Fruit fly (Drosophila melanogaster) whole organism, embryonic: ENCODE measurements around the gene CG14535.

Experiments
- Antp ChIP-seq: fragments of 200-800 bp; sonication (Bioruptor generic); optimal IDR thresholded peaks from 3 replicates; lab custom pipeline; 2016; ENCODE audit warnings: missing biosample characterization, missing genetic modification characterization
- Atf-2 ChIP-seq: fragments of 200-800 bp; sonication (Bioruptor generic); optimal IDR thresholded peaks from 2 replicates; lab custom pipeline; 2016; ENCODE audit warnings: missing biosample characterization, missing genetic modification characterization
- CG10959 ChIP-seq: fragments of 200-800 bp; sonication (Bioruptor generic); IDR thresholded peaks from 2 replicates; pipeline ENCODE4 v1.3.6; 2022; ENCODE audit warnings: missing biosample characterization, missing genetic modification characterization
- CG11398 ChIP-seq: fragments of 200-800 bp; sonication (Bioruptor generic); optimal IDR thresholded peaks from 2 replicates; lab custom pipeline; 2016; ENCODE audit warnings: missing biosample characterization, missing genetic modification characterization
- CG11504 ChIP-seq: fragments of 200-800 bp; sonication (Bioruptor generic); optimal IDR thresholded peaks from 3 replicates; lab custom pipeline; 2019; ENCODE audit warnings: missing biosample characterization, mild to moderate bottlenecking, missing genetic modification characterization, moderate library complexity
- CG14014 ChIP-seq: fragments of 200-800 bp; sonication (Bioruptor generic); IDR thresholded peaks from 2 replicates; pipeline ENCODE4 v1.3.6; 2022; ENCODE audit warnings: missing biosample characterization, missing genetic modification characterization
- CG15073 ChIP-seq: fragments of 200-800 bp; sonication (Bioruptor generic); optimal IDR thresholded peaks from 2 replicates; lab custom pipeline; 2016; ENCODE audit warnings: missing biosample characterization, missing genetic modification characterization
- CG15479 ChIP-seq: fragments of 200-800 bp; sonication (Bioruptor generic); optimal IDR thresholded peaks from 3 replicates; lab custom pipeline; 2019; ENCODE audit warnings: missing biosample characterization, mild to moderate bottlenecking, missing genetic modification characterization, moderate library complexity
- CG16863 ChIP-seq: fragments of 200-800 bp; sonication (Bioruptor generic); optimal IDR thresholded peaks from 3 replicates; lab custom pipeline; 2016; ENCODE audit warnings: missing biosample characterization, missing genetic modification characterization
- CG18476 ChIP-seq: fragments of 200-800 bp; sonication (Bioruptor generic); optimal IDR thresholded peaks from 2 replicates; lab custom pipeline; 2016; ENCODE audit warnings: missing biosample characterization, mild to moderate bottlenecking, missing genetic modification characterization
- CG2129 ChIP-seq: fragments of 200-800 bp; sonication (Bioruptor generic); IDR thresholded peaks from 2 replicates; pipeline ENCODE4 v1.3.6; 2022; ENCODE audit warnings: missing biosample characterization, missing genetic modification characterization; ENCODE audit not compliant: partially characterized antibody
- CG2678 ChIP-seq: fragments of 200-800 bp; sonication (Bioruptor generic); optimal IDR thresholded peaks from 3 replicates; lab custom pipeline; 2019; ENCODE audit warnings: missing biosample characterization, mild to moderate bottlenecking, missing genetic modification characterization, moderate library complexity
- CG32532 ChIP-seq: fragments of 200-800 bp; sonication (Bioruptor generic); IDR thresholded peaks from 2 replicates; pipeline ENCODE4 v1.3.6; 2022; ENCODE audit warnings: missing biosample characterization, missing genetic modification characterization
- CG33557 ChIP-seq: fragments of 200-800 bp; sonication (Bioruptor generic); optimal IDR thresholded peaks from 2 replicates; lab custom pipeline; 2019; ENCODE audit warnings: missing biosample characterization, mild to moderate bottlenecking, missing genetic modification characterization, moderate library complexity
- CG43689 ChIP-seq: fragments of 200-800 bp; sonication (Bioruptor generic); IDR thresholded peaks from 2 replicates; pipeline ENCODE4 v1.3.6; 2022; ENCODE audit warnings: missing biosample characterization, missing genetic modification characterization
- CG4404 ChIP-seq: fragments of 200-800 bp; sonication (Bioruptor generic); IDR thresholded peaks from 2 replicates; pipeline ENCODE4 v1.3.6; 2022; ENCODE audit warnings: missing biosample characterization, missing genetic modification characterization
- CG7786 ChIP-seq: fragments of 200-800 bp; sonication (Bioruptor generic); optimal IDR thresholded peaks from 2 replicates; lab custom pipeline; 2016; ENCODE audit warnings: missing biosample characterization, missing genetic modification characterization
- CG7963 ChIP-seq: fragments of 200-800 bp; sonication (Bioruptor generic); IDR thresholded peaks from 3 replicates; pipeline ENCODE4 v1.3.6; 2022; ENCODE audit warnings: missing biosample characterization, missing genetic modification characterization; ENCODE audit not compliant: partially characterized antibody
- CHES-1-like ChIP-seq: fragments of 200-800 bp; sonication (Bioruptor generic); optimal IDR thresholded peaks from 2 replicates; lab custom pipeline; 2016; ENCODE audit warnings: missing biosample characterization, missing genetic modification characterization
- Dfd ChIP-seq, 2 experiments: fragments of >200 bp; optimal IDR thresholded peaks; 2 replicates each; lab custom pipeline; 2017; ENCODE audit warnings: missing biosample characterization in 2 of 2, missing genetic modification characterization in 2 of 2
- Dip3 ChIP-seq: fragments of 200-800 bp; sonication (Bioruptor generic); optimal IDR thresholded peaks from 3 replicates; lab custom pipeline; 2016; ENCODE audit warnings: missing biosample characterization, missing genetic modification characterization
- Fer2 ChIP-seq: fragments of 200-800 bp; sonication (Bioruptor generic); optimal IDR thresholded peaks from 2 replicates; lab custom pipeline; 2018; ENCODE audit warnings: missing biosample characterization, mild to moderate bottlenecking, missing genetic modification characterization, moderate library complexity
- Gug ChIP-seq: fragments of 200-800 bp; sonication (Bioruptor generic); IDR thresholded peaks from 4 replicates; pipeline ENCODE4 v1.3.6; 2022; ENCODE audit warnings: missing biosample characterization, missing genetic modification characterization
- HHEX ChIP-seq: fragments of 200-800 bp; sonication (Bioruptor generic); optimal IDR thresholded peaks from 3 replicates; lab custom pipeline; 2017; ENCODE audit warnings: missing biosample characterization, mild to moderate bottlenecking, missing genetic modification characterization, missing genetic modification reagents
- HLHmδ ChIP-seq: fragments of 200-800 bp; sonication (Bioruptor generic); optimal IDR thresholded peaks from 2 replicates; lab custom pipeline; 2018; ENCODE audit warnings: missing biosample characterization, mild to moderate bottlenecking, missing genetic modification characterization, moderate library complexity
- Max ChIP-seq: fragments of 200-800 bp; sonication (Bioruptor generic); optimal IDR thresholded peaks from 2 replicates; lab custom pipeline; 2016; ENCODE audit warnings: missing biosample characterization, mild to moderate bottlenecking, missing genetic modification characterization
- Optix ChIP-seq: fragments of 200-800 bp; sonication (Bioruptor generic); IDR thresholded peaks from 3 replicates; pipeline ENCODE4 v1.3.6; 2022; ENCODE audit warnings: missing biosample characterization, missing genetic modification characterization
- Sin3A ChIP-seq: fragments of >200 bp; optimal IDR thresholded peaks from 2 replicates; lab custom pipeline; 2018
- Sox102F ChIP-seq: fragments of 200-800 bp; sonication (Bioruptor generic); optimal IDR thresholded peaks from 2 replicates; lab custom pipeline; 2018; ENCODE audit warnings: missing biosample characterization, mild to moderate bottlenecking, missing genetic modification characterization, moderate library complexity
- Spps ChIP-seq: fragments of 200-800 bp; sonication (Bioruptor generic); optimal IDR thresholded peaks from 2 replicates; lab custom pipeline; 2018; ENCODE audit warnings: missing biosample characterization, mild to moderate bottlenecking, missing genetic modification characterization
- Tbp ChIP-seq: fragments of >200 bp; optimal IDR thresholded peaks from 2 replicates; lab custom pipeline; 2018; ENCODE audit warnings: missing biosample characterization, missing genetic modification characterization
- ato ChIP-seq: fragments of 200-800 bp; sonication (Bioruptor generic); IDR thresholded peaks from 2 replicates; pipeline ENCODE4 v1.3.6; 2022; ENCODE audit warnings: missing biosample characterization, missing genetic modification characterization; ENCODE audit not compliant: partially characterized antibody
- btn ChIP-seq: fragments of 200-800 bp; sonication (Bioruptor generic); optimal IDR thresholded peaks from 2 replicates; lab custom pipeline; 2016; ENCODE audit warnings: missing biosample characterization, missing genetic modification characterization
- cwo ChIP-seq: fragments of 200-800 bp; sonication (Bioruptor generic); optimal IDR thresholded peaks from 3 replicates; lab custom pipeline; 2017; ENCODE audit warnings: missing biosample characterization, missing genetic modification characterization, mild to moderate bottlenecking, moderate library complexity, missing genetic modification reagents
- fu2 ChIP-seq: fragments of 200-800 bp; sonication (Bioruptor generic); optimal IDR thresholded peaks from 2 replicates; lab custom pipeline; 2016; ENCODE audit warnings: missing biosample characterization, missing genetic modification characterization
- gce ChIP-seq: fragments of 200-800 bp; sonication (Bioruptor generic); IDR thresholded peaks from 3 replicates; pipeline ENCODE4 v1.3.6; 2022; ENCODE audit warnings: missing biosample characterization, missing genetic modification characterization
- ham ChIP-seq: fragments of 200-800 bp; sonication (Bioruptor generic); IDR thresholded peaks from 2 replicates; pipeline ENCODE4 v1.3.6; 2022; ENCODE audit warnings: missing biosample characterization, missing genetic modification characterization
- hkb ChIP-seq, 2 experiments: fragments of 200-800 bp in 1 of 2; fragments of >200 bp in 1 of 2; sonication (Bioruptor generic) in 1 of 2; IDR thresholded peaks in 1 of 2; optimal IDR thresholded peaks in 1 of 2; 2 replicates each; pipeline versions ENCODE4 v1.3.6 to Lab custom; 2017 to 2022; ENCODE audit warnings: missing biosample characterization in 1 of 2, missing genetic modification characterization in 1 of 2
- kni ChIP-seq: fragments of 200-800 bp; sonication (Bioruptor generic); optimal IDR thresholded peaks from 3 replicates; lab custom pipeline; 2017; ENCODE audit warnings: mild to moderate bottlenecking, missing biosample characterization, missing genetic modification reagents, missing genetic modification characterization
- otp ChIP-seq: fragments of 200-800 bp; sonication (Bioruptor generic); IDR thresholded peaks from 3 replicates; pipeline ENCODE4, ENCODE4 v1.3.6; 2022; ENCODE audit warnings: missing biosample characterization, missing genetic modification characterization
- pita ChIP-seq: fragments of 200-800 bp; sonication (Bioruptor generic); optimal IDR thresholded peaks from 2 replicates; lab custom pipeline; 2017; ENCODE audit warnings: missing biosample characterization, mild to moderate bottlenecking, missing genetic modification characterization
- pnt ChIP-seq: fragments of 200-800 bp; sonication (Bioruptor generic); optimal IDR thresholded peaks from 3 replicates; lab custom pipeline; 2016; ENCODE audit warnings: missing biosample characterization, missing genetic modification characterization
- psq ChIP-seq: fragments of 200-800 bp; sonication (Bioruptor generic); optimal IDR thresholded peaks from 2 replicates; lab custom pipeline; 2017; ENCODE audit warnings: missing biosample characterization, missing genetic modification characterization
- tll ChIP-seq, 2 experiments: fragments of 200-800 bp in 1 of 2; fragments of >200 bp in 1 of 2; sonication (Bioruptor generic) in 1 of 2; optimal IDR thresholded peaks; 2 replicates each; lab custom pipeline; 2017 to 2019; ENCODE audit warnings: missing biosample characterization in 2 of 2, missing genetic modification characterization in 2 of 2, mild to moderate bottlenecking in 1 of 2, moderate library complexity in 1 of 2
- tna ChIP-seq: fragments of 200-800 bp; sonication (Bioruptor generic); IDR thresholded peaks from 2 replicates; pipeline ENCODE4 v1.3.6; 2022; ENCODE audit warnings: missing biosample characterization, missing genetic modification characterization; ENCODE audit not compliant: partially characterized antibody
- ttk ChIP-seq: fragments of 200-800 bp; sonication (Bioruptor generic); IDR thresholded peaks from 2 replicates; pipeline ENCODE4 v2.1.2; 2022; ENCODE audit warnings: missing biosample characterization, missing genetic modification characterization
- yki ChIP-seq: fragments of >200 bp; optimal IDR thresholded peaks from 3 replicates; lab custom pipeline; 2018
- zfh1 ChIP-seq: fragments of 200-800 bp; sonication (Bioruptor generic); IDR thresholded peaks from 3 replicates; pipeline ENCODE4 v1.3.6; 2022; ENCODE audit warnings: missing biosample characterization, missing genetic modification characterization

The CG14535 gene

dm6 chr2L:7827045-7828004 is 27.9 kb downstream of the CG14535 start, which contains the start of the genes Rack1 and mts (continued):
- TF ChIP-seq HLHmδ (GFP tag; lab: Kevin White, UChicago) (peak; percentile 98), tll (GFP tag; optimal IDR thresholded peaks at IDR 0.05; lab: Kevin White, UChicago) (no peak), Sin3A (lab: Kevin White, UChicago) (peak; percentile 24), CG14014 (GFP tag; lab: Robert Waterston, UW) (peak; percentile 81), otp (GFP tag; lab: Robert Waterston, UW) (peak; percentile 89), hkb (optimal IDR thresholded peaks at IDR 0.05; lab: Kevin White, UChicago) (peak; percentile 37), hkb (GFP tag; IDR thresholded peaks at IDR 0.05; lab: Robert Waterston, UW) (peak; percentile 83), CG33557 (peak; percentile 62), pita (GFP tag; lab: Kevin White, UChicago) (peak; percentile 34), CG7786 (GFP tag; lab: Kevin White, UChicago) (peak; percentile 75), Gug (GFP tag; lab: Robert Waterston, UW) (peak; percentile 63), Antp (peak; percentile 40), CG16863 (peak; percentile 67), CG2678 (tag; lab: Kevin White, UChicago) (peak; percentile 74), CG11504 (tag; lab: Kevin White, UChicago) (peak; percentile 57), CG32532 (peak; percentile 90), CG15479 (GFP tag; lab: Kevin White, UChicago) (no peak), Max (GFP tag; lab: Kevin White, UChicago) (peak; percentile 72), Spps (tag; lab: Kevin White, UChicago) (peak; percentile 33), HHEX (peak; percentile 95), zfh1 (GFP tag; lab: Robert Waterston, UW) (peak; percentile 84), ttk (GFP tag; lab: Robert Waterston, UW) (peak; percentile 69), CG43689 (GFP tag; lab: Robert Waterston, UW) (peak; percentile 63; the same call in 1 of the 2 replicates), cwo (GFP tag; lab: Kevin White, UChicago) (peak; percentile 60), gce (GFP tag; lab: Robert Waterston, UW) (peak; percentile 88; the same call in 2 of the 3 replicates), CG18476 (peak; percentile 44), Dfd (GFP tag; optimal IDR thresholded peaks at IDR 0.05; lab: Kevin White, UChicago) (no peak), tna (GFP tag; lab: Robert Waterston, UW) (0 out of 2 replicates have a peak, but pooled peaks have one; percentile 18), Dip3 (GFP tag; lab: Kevin White, UChicago) (peak; percentile 59), Sox102F (GFP tag; lab: Kevin White, UChicago) (peak; percentile 56), yki (lab: Kevin White, UChicago) (no peak), CG15073 (GFP tag; lab: Kevin White, UChicago) (no peak), Tbp (GFP tag; lab: Kevin White, UChicago) (no peak), CG10959 (peak; percentile 71), CHES-1-like (GFP tag; lab: Kevin White, UChicago) (peak; percentile 64), CG7963 (GFP tag; lab: Robert Waterston, UW) (peak; percentile 61), fu2 (GFP tag; lab: Kevin White, UChicago) (peak; percentile 72), CG4404 (no peak), CG11398 (GFP tag; lab: Kevin White, UChicago) (peak; percentile 68), pnt (GFP tag; lab: Kevin White, UChicago) (no peak), ato (GFP tag; lab: Robert Waterston, UW) (peak; percentile 35; the same call in 1 of the 2 replicates), ham (GFP tag; lab: Robert Waterston, UW) (peak; percentile 29; the same call in 1 of the 2 replicates), btn (GFP tag; lab: Kevin White, UChicago) (peak; percentile 64), Optix (GFP tag; lab: Robert Waterston, UW) (peak; percentile 57; the same call in 2 of the 3 replicates), Atf-2 (GFP tag; lab: Kevin White, UChicago) (peak; percentile 46), psq (GFP tag; lab: Kevin White, UChicago) (peak; percentile 57), kni (GFP tag; lab: Kevin White, UChicago) (peak; percentile 77), Fer2 (peak; percentile 74), CG2129 (GFP tag; lab: Robert Waterston, UW) (no peak)
